Fruit fly (Drosophila melanogaster): ENCODE data around the gene wrm1.

Gene wrm1

DNA sequence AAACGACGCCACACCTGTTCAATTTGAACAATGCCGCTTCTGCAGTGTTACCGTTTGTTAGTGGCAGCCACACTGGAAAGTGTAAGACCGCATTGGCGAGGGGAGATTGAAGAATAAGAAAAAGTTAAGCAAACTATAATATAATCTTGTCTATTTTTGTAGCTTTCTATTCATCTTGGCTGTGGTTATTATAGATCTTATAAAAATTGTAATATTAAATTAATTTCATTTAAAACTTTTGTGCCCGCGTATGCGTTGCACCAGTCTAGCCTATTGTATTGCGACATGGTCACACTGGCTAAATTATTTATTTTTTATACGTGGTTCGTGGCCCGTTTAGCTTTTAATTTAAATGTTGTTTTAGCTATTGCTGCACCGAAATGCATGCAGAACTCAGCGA lies 11.7 kb downstream of the wrm1 start, which contains the start of the genes RhoGEF4 and Rint1 (continued):
- TF ChIP-seq fd64A (GFP tag; optimal IDR thresholded peaks at IDR 0.05) = no peak
- no peak for TF ChIP-seq slp2 (GFP tag; optimal IDR thresholded peaks at IDR 0.05)
- TF ChIP-seq sr (GFP tag; IDR thresholded peaks at IDR 0.05) = no peak
- TF ChIP-seq cas (GFP tag; IDR thresholded peaks at IDR 0.05) = 0 out of 2 replicates have a peak, but pooled peaks have one; percentile 55
- TF ChIP-seq H15 (GFP tag; IDR thresholded peaks at IDR 0.05) = peak; percentile 49; the same call in 1 of the 3 replicates
- TF ChIP-seq Dfd (GFP tag; optimal IDR thresholded peaks at IDR 0.05) = no peak
- peak; percentile 85 for TF ChIP-seq Gug (GFP tag; IDR thresholded peaks at IDR 0.05)
- no peak for TF ChIP-seq chinmo (GFP tag; IDR thresholded peaks at IDR 0.05; ENCODE audit: partially characterized antibody)
- TF ChIP-seq Lpt (GFP tag; optimal IDR thresholded peaks at IDR 0.05) = no peak
- TF ChIP-seq PHDP (tag; optimal IDR thresholded peaks at IDR 0.05) = peak; percentile 64
- no peak for TF ChIP-seq CG7745 (tag; optimal IDR thresholded peaks at IDR 0.05)
- no peak for TF ChIP-seq bbx (GFP tag; IDR thresholded peaks at IDR 0.05; ENCODE audit: partially characterized antibody)
- peak; percentile 44 for TF ChIP-seq pho (GFP tag; optimal IDR thresholded peaks at IDR 0.05)
- peak in 1 of 2 experiments; percentile 75 for TF ChIP-seq Hr51 (GFP tag; optimal IDR thresholded peaks at IDR 0.05)
- no peak for TF ChIP-seq kay (GFP tag; optimal IDR thresholded peaks at IDR 0.05)
- TF ChIP-seq CG13894 (tag; optimal IDR thresholded peaks at IDR 0.05) = no peak
- no peak for TF ChIP-seq ash1 (GFP tag; optimal IDR thresholded peaks at IDR 0.05)
- peak; percentile 43 for TF ChIP-seq fd96Cb (tag; optimal IDR thresholded peaks at IDR 0.05)
- peak; percentile 28 for TF ChIP-seq Six4 (GFP tag; optimal IDR thresholded peaks at IDR 0.05)
- no peak for TF ChIP-seq her (GFP tag; optimal IDR thresholded peaks at IDR 0.05)
- TF ChIP-seq Max (GFP tag; optimal IDR thresholded peaks at IDR 0.05) = peak; percentile 70
- no peak for TF ChIP-seq eyg (GFP tag; optimal IDR thresholded peaks at IDR 0.05)
- peak; percentile 4 to 53 for TF ChIP-seq chif (GFP tag; optimal IDR thresholded peaks at IDR 0.05)
- TF ChIP-seq E2f1 (GFP tag; IDR thresholded peaks at IDR 0.05) = peak; percentile 80
- TF ChIP-seq Doc2 (GFP tag; IDR thresholded peaks at IDR 0.05) = no peak
- no peak for TF ChIP-seq en (GFP tag; optimal IDR thresholded peaks at IDR 0.05)
- TF ChIP-seq CG14441 (GFP tag; IDR thresholded peaks at IDR 0.05) = peak; percentile 79
- no peak for TF ChIP-seq toy (GFP tag; IDR thresholded peaks at IDR 0.05)
- peak; percentile 52 for TF ChIP-seq Blimp-1 (GFP tag; optimal IDR thresholded peaks at IDR 0.05)
- TF ChIP-seq cato (GFP tag; optimal IDR thresholded peaks at IDR 0.05; ENCODE audit: borderline replicate concordance) = peak; percentile 36
- TF ChIP-seq nom (GFP tag; optimal IDR thresholded peaks at IDR 0.05) = no peak
- TF ChIP-seq esg (GFP tag; conservative IDR thresholded peaks at IDR 0.05) = peak; percentile 77
- TF ChIP-seq CG1647 (GFP tag; optimal IDR thresholded peaks at IDR 0.05) = peak; percentile 37
- TF ChIP-seq grn (GFP tag; optimal IDR thresholded peaks at IDR 0.05) = no peak
- peak; percentile 75 for TF ChIP-seq CG13424 (tag; optimal IDR thresholded peaks at IDR 0.05)
- TF ChIP-seq CG11696 (GFP tag; IDR thresholded peaks at IDR 0.05) = no peak
- no peak for TF ChIP-seq TFAM (GFP tag; optimal IDR thresholded peaks at IDR 0.05)
- peak; percentile 5 for TF ChIP-seq Sry-β (GFP tag; optimal IDR thresholded peaks at IDR 0.05)
- TF ChIP-seq H2.0 (GFP tag; IDR thresholded peaks at IDR 0.05) = peak; percentile 54; the same call in 1 of the 2 replicates
- no peak for TF ChIP-seq btn (GFP tag; optimal IDR thresholded peaks at IDR 0.05)
- TF ChIP-seq Awh (GFP tag; IDR thresholded peaks at IDR 0.05) = peak; percentile 51; the same call in 1 of the 2 replicates
- no peak for TF ChIP-seq CG17912 (GFP tag; optimal IDR thresholded peaks at IDR 0.05)
- TF ChIP-seq YL-1 (GFP tag; optimal IDR thresholded peaks at IDR 0.05) = peak; percentile 69
- TF ChIP-seq CG8281 (tag; optimal IDR thresholded peaks at IDR 0.05) = no peak
- peak; percentile 72; the same call in 1 of the 2 replicates for TF ChIP-seq ham (GFP tag; IDR thresholded peaks at IDR 0.05)
- peak; percentile 62 for TF ChIP-seq CG8388 (GFP tag; optimal IDR thresholded peaks at IDR 0.05)
- TF ChIP-seq CG2116 (GFP tag; optimal IDR thresholded peaks at IDR 0.05) = peak; percentile 69
- no peak for TF ChIP-seq Neu2 (GFP tag; optimal IDR thresholded peaks at IDR 0.05; ENCODE audit: borderline replicate concordance)
- peak; percentile 78 for TF ChIP-seq CG17186 (GFP tag; optimal IDR thresholded peaks at IDR 0.05)
- TF ChIP-seq CTCF (GFP tag; optimal IDR thresholded peaks at IDR 0.05) = no peak
- peak; percentile 37 for TF ChIP-seq Atf3 (GFP tag; optimal IDR thresholded peaks at IDR 0.05)
- peak; percentile 37 for TF ChIP-seq Bdp1 (GFP tag; optimal IDR thresholded peaks at IDR 0.05)

All from whole organism, embryonic.